Worm (Caenorhabditis elegans) whole organism, young adult: ENCODE data around the gene sre-29.

Experiments used
- F33H1.4 ChIP-seq: fragments of 200-800 bp; sonication (Bioruptor generic); IDR thresholded peaks from 2 replicates; pipeline ENCODE4 v1.3.6; 2022; ENCODE audit warnings: missing genetic modification reagents, missing genetic modification characterization, missing compliant biosample characterization
- F39B2.1 ChIP-seq: fragments of 200-800 bp; sonication (Bioruptor generic); IDR thresholded peaks from 2 replicates; pipeline ENCODE4 v1.3.6; 2022; ENCODE audit warnings: missing genetic modification reagents, missing genetic modification characterization, missing compliant biosample characterization
- F49E8.2 ChIP-seq: sonication (generic microtip); optimal IDR thresholded peaks from 3 replicates; lab custom pipeline; 2017; ENCODE audit warnings: missing genetic modification characterization, mild to moderate bottlenecking, missing compliant biosample characterization, antibody characterized with exemption, moderate library complexity; ENCODE audit not compliant: insufficient read depth
- F52B5.7 ChIP-seq: sonication (generic microtip); optimal IDR thresholded peaks from 2 replicates; lab custom pipeline; 2016; ENCODE audit warnings: mild to moderate bottlenecking, missing genetic modification characterization, missing compliant biosample characterization
- F57C9.4 ChIP-seq: sonication (generic microtip); optimal IDR thresholded peaks from 2 replicates; lab custom pipeline; 2017; ENCODE audit warnings: mild to moderate bottlenecking, missing genetic modification characterization, missing compliant biosample characterization
- T26A5.8 ChIP-seq: sonication (generic microtip); optimal IDR thresholded peaks from 2 replicates; lab custom pipeline; 2016; ENCODE audit warnings: missing genetic modification characterization, missing compliant biosample characterization
- Y67H2A.10 ChIP-seq: fragments of 200-800 bp; sonication (Bioruptor generic); conservative IDR thresholded peaks from 2 replicates; pipeline ENCODE4 v1.3.6; 2022; ENCODE audit warnings: missing genetic modification reagents, missing genetic modification characterization, missing compliant biosample characterization
- ama-1 ChIP-seq, 3 experiments: fragments of 150-350 bp in 1 of 3; sonication (generic microtip) in 2 of 3; optimal IDR thresholded peaks; 2 replicates each; lab custom pipeline; 2014 to 2018; ENCODE audit warnings: missing biosample characterization in 2 of 3, missing genetic modification characterization in 2 of 3, missing genetic modification reagents in 2 of 3
- athp-1 ChIP-seq: sonication (generic microtip); optimal IDR thresholded peaks from 2 replicates; lab custom pipeline; 2017; ENCODE audit warnings: mild to moderate bottlenecking, missing genetic modification characterization, missing compliant biosample characterization
- attf-6 ChIP-seq: fragments of 200-800 bp; sonication (Bioruptor generic); IDR thresholded peaks from 2 replicates; pipeline ENCODE4 v1.3.6; 2022; ENCODE audit warnings: missing genetic modification reagents, missing genetic modification characterization, missing compliant biosample characterization
- bed-2 ChIP-seq: fragments of 200-800 bp; sonication (Bioruptor generic); IDR thresholded peaks from 2 replicates; pipeline ENCODE4 v1.3.6; 2022; ENCODE audit warnings: missing genetic modification reagents, missing genetic modification characterization, missing compliant biosample characterization
- cebp-1 ChIP-seq, 2 experiments: fragments of 200-800 bp in 1 of 2; sonication (Bioruptor generic) in 1 of 2; sonication (generic microtip) in 1 of 2; IDR thresholded peaks in 1 of 2; optimal IDR thresholded peaks in 1 of 2; 2 replicates each; pipeline versions ENCODE4 v1.3.6 to Lab custom; 2017 to 2022; ENCODE audit warnings: missing compliant biosample characterization in 2 of 2, missing genetic modification characterization in 2 of 2, mild to moderate bottlenecking in 1 of 2, missing genetic modification reagents in 1 of 2, moderate library complexity in 1 of 2
- cebp-2 ChIP-seq: fragments of 200-800 bp; sonication (Bioruptor generic); IDR thresholded peaks from 2 replicates; pipeline ENCODE4 v1.3.6; 2022; ENCODE audit warnings: missing genetic modification characterization, missing compliant biosample characterization
- ceh-58 ChIP-seq: fragments of 200-800 bp; sonication (Bioruptor generic); IDR thresholded peaks from 2 replicates; pipeline ENCODE4 v1.3.6; 2022; ENCODE audit warnings: missing genetic modification characterization, missing compliant biosample characterization
- die-1 ChIP-seq: sonication (generic microtip); optimal IDR thresholded peaks from 2 replicates; lab custom pipeline; 2016; ENCODE audit warnings: missing genotype, mild to moderate bottlenecking, missing genetic modification characterization, missing compliant biosample characterization
- dox-1 ChIP-seq: fragments of 200-800 bp; sonication (Bioruptor generic); IDR thresholded peaks from 2 replicates; pipeline ENCODE4 v1.3.6; 2022; ENCODE audit warnings: missing genetic modification reagents, missing genetic modification characterization, missing compliant biosample characterization
- dpff-1 ChIP-seq: sonication (generic microtip); optimal IDR thresholded peaks from 2 replicates; lab custom pipeline; 2017; ENCODE audit warnings: mild to moderate bottlenecking, missing genetic modification characterization, missing compliant biosample characterization
- dpl-1 ChIP-seq: fragments of 150-350 bp; optimal IDR thresholded peaks from 2 replicates; lab custom pipeline; 2014; ENCODE audit warnings: missing biosample characterization, missing genetic modification reagents, missing genetic modification characterization
- egrh-3 ChIP-seq: fragments of 200-800 bp; sonication (Bioruptor generic); IDR thresholded peaks from 2 replicates; pipeline ENCODE4 v1.3.6; 2022; ENCODE audit warnings: missing genetic modification reagents, missing genetic modification characterization, missing compliant biosample characterization
- ekl-4 ChIP-seq: fragments of 200-800 bp; sonication (Bioruptor generic); IDR thresholded peaks from 2 replicates; pipeline ENCODE4 v1.3.6; 2022; ENCODE audit warnings: missing genetic modification reagents, missing genetic modification characterization, missing compliant biosample characterization
- ets-4 ChIP-seq: fragments of 200-800 bp; sonication (Bioruptor generic); optimal IDR thresholded peaks from 2 replicates; lab custom pipeline; 2018; ENCODE audit warnings: mild to moderate bottlenecking, missing genetic modification characterization, missing compliant biosample characterization
- fkh-3 ChIP-seq: sonication (generic microtip); optimal IDR thresholded peaks from 2 replicates; lab custom pipeline; 2016; ENCODE audit warnings: mild to moderate bottlenecking, missing genetic modification characterization, missing compliant biosample characterization
- hrde-1 ChIP-seq: sonication (generic microtip); optimal IDR thresholded peaks from 2 replicates; lab custom pipeline; 2016; ENCODE audit warnings: missing genetic modification characterization, mild to moderate bottlenecking, missing compliant biosample characterization, moderate library complexity, missing genotype, missing genetic modification reagents, borderline replicate concordance
- lag-1 ChIP-seq: fragments of 200-800 bp; sonication (Bioruptor generic); IDR thresholded peaks from 2 replicates; pipeline ENCODE4 v1.3.6; 2022; ENCODE audit warnings: missing genetic modification reagents, missing genetic modification characterization, missing compliant biosample characterization
- let-607 ChIP-seq, 2 experiments: fragments of 200-800 bp in 1 of 2; sonication (Bioruptor generic) in 1 of 2; sonication (generic microtip) in 1 of 2; optimal IDR thresholded peaks; 2 replicates each; lab custom pipeline; 2016 to 2018; ENCODE audit warnings: mild to moderate bottlenecking in 2 of 2, missing compliant biosample characterization in 2 of 2, missing genetic modification characterization in 2 of 2, moderate library complexity in 2 of 2, missing genotype in 1 of 2
- lin-26 ChIP-seq: fragments of 200-800 bp; sonication (Bioruptor generic); IDR thresholded peaks from 2 replicates; pipeline ENCODE4 v1.3.6; 2022; ENCODE audit warnings: missing genetic modification reagents, missing genetic modification characterization, missing compliant biosample characterization
- lin-54 ChIP-seq: fragments of 200-800 bp; sonication (Bioruptor generic); optimal IDR thresholded peaks from 2 replicates; lab custom pipeline; 2018; ENCODE audit warnings: mild to moderate bottlenecking, missing genetic modification characterization, missing compliant biosample characterization
- madf-3 ChIP-seq: fragments of 200-800 bp; sonication (Bioruptor generic); IDR thresholded peaks from 2 replicates; pipeline ENCODE4 v1.3.6; 2022; ENCODE audit warnings: missing genetic modification reagents, missing genetic modification characterization, missing compliant biosample characterization
- mxl-1 ChIP-seq: sonication (generic microtip); optimal IDR thresholded peaks from 2 replicates; lab custom pipeline; 2016; ENCODE audit warnings: missing genetic modification characterization, missing compliant biosample characterization
- nhr-27 ChIP-seq: fragments of 200-800 bp; sonication (Bioruptor generic); optimal IDR thresholded peaks from 2 replicates; lab custom pipeline; 2018; ENCODE audit warnings: mild to moderate bottlenecking, missing genetic modification characterization, moderate library complexity, missing compliant biosample characterization
- rpc-1 ChIP-seq, 2 experiments: fragments of 150-350 bp in 1 of 2; sonication (generic microtip) in 1 of 2; optimal IDR thresholded peaks; 2 replicates each; lab custom pipeline; 2014 to 2018; ENCODE audit warnings: missing biosample characterization in 1 of 2, missing genetic modification characterization in 1 of 2, missing genetic modification reagents in 1 of 2, missing genotype in 1 of 2
- sdz-38 ChIP-seq: sonication (generic microtip); optimal IDR thresholded peaks from 2 replicates; lab custom pipeline; 2016; ENCODE audit warnings: missing genotype, missing genetic modification characterization, missing compliant biosample characterization
- sea-2 ChIP-seq: fragments of 200-800 bp; sonication (Bioruptor generic); IDR thresholded peaks from 2 replicates; pipeline ENCODE4 v1.3.6; 2022; ENCODE audit warnings: missing genetic modification characterization, missing compliant biosample characterization
- sptf-2 ChIP-seq: fragments of 200-800 bp; sonication (Bioruptor generic); optimal IDR thresholded peaks from 2 replicates; lab custom pipeline; 2018; ENCODE audit warnings: mild to moderate bottlenecking, missing genetic modification characterization, missing compliant biosample characterization
- tbx-9 ChIP-seq: sonication (generic microtip); optimal IDR thresholded peaks from 2 replicates; lab custom pipeline; 2016; ENCODE audit warnings: borderline replicate concordance, missing genetic modification characterization, inconsistent platforms, missing compliant biosample characterization
- unc-130 ChIP-seq: sonication (generic microtip); optimal IDR thresholded peaks from 2 replicates; lab custom pipeline; 2016; ENCODE audit warnings: missing genetic modification reagents, missing genetic modification characterization, missing compliant biosample characterization
- xnd-1 ChIP-seq: sonication (generic microtip); optimal IDR thresholded peaks from 2 replicates; lab custom pipeline; 2016; ENCODE audit warnings: missing genotype, missing genetic modification reagents, missing genetic modification characterization, missing compliant biosample characterization
- zim-3 ChIP-seq: sonication (generic microtip); optimal IDR thresholded peaks from 2 replicates; lab custom pipeline; 2017; ENCODE audit warnings: mild to moderate bottlenecking, missing genetic modification characterization, moderate library complexity, missing compliant biosample characterization
- ztf-28 ChIP-seq: fragments of 200-800 bp; sonication (Bioruptor generic); IDR thresholded peaks from 2 replicates; pipeline ENCODE4 v1.3.6; 2022; ENCODE audit warnings: missing genetic modification reagents, missing genetic modification characterization, missing compliant biosample characterization
- ztf-3 ChIP-seq: fragments of 200-800 bp; sonication (Bioruptor generic); optimal IDR thresholded peaks from 2 replicates; lab custom pipeline; 2018; ENCODE audit warnings: mild to moderate bottlenecking, missing genetic modification characterization, missing compliant biosample characterization
- ztf-6 ChIP-seq: fragments of 200-800 bp; sonication (Bioruptor generic); IDR thresholded peaks from 2 replicates; pipeline ENCODE4 v1.3.6; 2022; ENCODE audit warnings: missing genetic modification reagents, missing genetic modification characterization, missing compliant biosample characterization

Gene sre-29

ce11 chrII:12414805-12415204 lies 13.1 kb upstream of the sre-29 start, which contains the start of gene Y57A10C.11:
Gene Y57A10C.11 (minus strand): TSS chrII:12414905.
- TF ChIP-seq F49E8.2 (no peak), lin-54 (GFP tag; lab: Kevin White, UChicago) (no peak), dpff-1 (no peak), mxl-1 (no peak), unc-130 (GFP tag; lab: Kevin White, UChicago) (no peak), die-1 (tag; lab: Kevin White, UChicago) (no peak), F57C9.4 (tag; lab: Kevin White, UChicago) (no peak), F52B5.7 (tag; lab: Kevin White, UChicago) (no peak), cebp-1 (GFP tag; IDR thresholded peaks at IDR 0.05; lab: Robert Waterston, UW) (no peak), cebp-1 (tag; optimal IDR thresholded peaks at IDR 0.05; lab: Kevin White, UChicago) (no peak), tbx-9 (tag; lab: Kevin White, UChicago) (no peak), egrh-3 (GFP tag; lab: Robert Waterston, UW) (no peak), fkh-3 (no peak), sdz-38 (tag; lab: Kevin White, UChicago) (no peak)

DNA sequence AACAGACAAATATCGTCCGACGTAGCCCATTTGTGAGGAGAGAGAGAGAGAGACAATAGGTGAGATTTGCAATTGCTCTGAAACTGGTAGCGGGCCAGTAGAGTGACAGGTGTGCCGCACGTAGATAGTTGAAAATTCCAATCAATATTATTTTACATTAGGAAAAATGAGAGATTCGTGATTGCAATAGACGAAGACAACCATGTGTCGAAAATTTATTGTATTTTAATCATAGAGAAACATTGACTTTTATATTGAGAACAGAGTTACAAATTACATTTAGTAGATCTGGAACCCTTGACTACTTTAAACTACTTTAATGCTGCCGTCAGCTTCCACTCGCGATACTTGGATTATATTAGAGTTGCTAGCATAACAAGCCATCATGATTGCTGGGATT lies 10.7 kb upstream of the sre-29 start, which contains the start of gene Y57A10C.1:
Gene Y57A10C.1, minus strand, starts transcription at position 101 of the 400 bp plus-strand sequence.
- TF ChIP-seq bed-2 (GFP tag; lab: Robert Waterston, UW) = no peak
- no peak for TF ChIP-seq ekl-4
- no peak for TF ChIP-seq hrde-1
- no peak for TF ChIP-seq xnd-1 (tag; lab: Kevin White, UChicago)
- no peak for TF ChIP-seq sea-2 (GFP tag; lab: Robert Waterston, UW)
- TF ChIP-seq egrh-3 (GFP tag; lab: Robert Waterston, UW) = no peak
- TF ChIP-seq F57C9.4 (tag; lab: Kevin White, UChicago) = no peak
- no peak for TF ChIP-seq F39B2.1 (GFP tag; lab: Robert Waterston, UW)
- no peak for TF ChIP-seq rpc-1 (optimal IDR thresholded peaks at IDR 0.05; lab: Kevin White, UChicago)
- no peak for TF ChIP-seq rpc-1 (tag; optimal IDR thresholded peaks at IDR 0.05; lab: Kevin White, UChicago)
- no peak for TF ChIP-seq athp-1 (tag; lab: Kevin White, UChicago)
- no peak for TF ChIP-seq ets-4 (GFP tag; lab: Kevin White, UChicago)
- TF ChIP-seq zim-3 (tag; lab: Kevin White, UChicago) = no peak
- no peak for TF ChIP-seq cebp-2 (GFP tag; lab: Robert Waterston, UW)
- no peak for TF ChIP-seq F49E8.2
- TF ChIP-seq Y67H2A.10 (GFP tag; lab: Robert Waterston, UW) = no peak
- no peak for TF ChIP-seq ztf-6

ce11 chrII:12410107-12410506 lies 8.4 kb upstream of the sre-29 start, which contains the start of gene F57G9.3:
Gene F57G9.3 (minus strand): TSS chrII:12410207.
- TF ChIP-seq dpl-1 (GFP tag; lab: Kevin White, UChicago) = no peak
- TF ChIP-seq lin-26 (GFP tag; lab: Robert Waterston, UW) = no peak
- TF ChIP-seq madf-3 (GFP tag; lab: Robert Waterston, UW) = no peak
- TF ChIP-seq ztf-3 (GFP tag; lab: Kevin White, UChicago) = no peak
- TF ChIP-seq T26A5.8 (tag; lab: Kevin White, UChicago) = no peak
- TF ChIP-seq sptf-2 (GFP tag; lab: Kevin White, UChicago) = no peak
- no peak for TF ChIP-seq F39B2.1 (GFP tag; lab: Robert Waterston, UW)
- no peak for TF ChIP-seq ceh-58 (GFP tag; lab: Robert Waterston, UW)
- no peak for TF ChIP-seq mxl-1
- no peak for TF ChIP-seq lag-1 (GFP tag; lab: Robert Waterston, UW)
- TF ChIP-seq ztf-28 = no peak
- no peak for TF ChIP-seq let-607 (tag; optimal IDR thresholded peaks at IDR 0.05; lab: Kevin White, UChicago)
- TF ChIP-seq ama-1 (optimal IDR thresholded peaks at IDR 0.05; lab: Kevin White, UChicago) = no peak
- no peak for TF ChIP-seq ama-1 (GFP tag; optimal IDR thresholded peaks at IDR 0.05; lab: Kevin White, UChicago)
- TF ChIP-seq dox-1 (GFP tag; lab: Robert Waterston, UW) = no peak
- TF ChIP-seq nhr-27 = no peak
- TF ChIP-seq tbx-9 (tag; lab: Kevin White, UChicago) = no peak
- no peak for TF ChIP-seq athp-1 (tag; lab: Kevin White, UChicago)
- no peak for TF ChIP-seq F33H1.4 (GFP tag; lab: Robert Waterston, UW)
- no peak for TF ChIP-seq dpff-1
- no peak for TF ChIP-seq attf-6 (GFP tag; lab: Robert Waterston, UW)
